Worm (Caenorhabditis elegans): ENCODE data around the gene ZC449.5.

ce11 chrX:5026461-5026860, 11.1 kb downstream of the ZC449.5 start:
- TF ChIP-seq him-1 (tag; optimal IDR thresholded peaks at IDR 0.05) (no peak), dao-5 (tag; optimal IDR thresholded peaks at IDR 0.05) (no peak), W03F9.2 (tag; optimal IDR thresholded peaks at IDR 0.05) (no peak)

Measured in whole organism, L4/young adult.